Fruit fly (Drosophila melanogaster) whole organism, embryonic: ENCODE results near the gene Hexim.

Experiments used
- Asciz ChIP-seq: fragments of 200-800 bp; sonication (Bioruptor generic); optimal IDR thresholded peaks from 2 replicates; lab custom pipeline; 2017; ENCODE audit warnings: missing biosample characterization, mild to moderate bottlenecking, missing genetic modification characterization, missing genetic modification reagents
- Blimp-1 ChIP-seq: fragments of 200-800 bp; sonication (Bioruptor generic); optimal IDR thresholded peaks from 3 replicates; lab custom pipeline; 2018; ENCODE audit warnings: missing biosample characterization, missing genetic modification characterization, mild to moderate bottlenecking, moderate library complexity, missing genetic modification reagents
- CG11456 ChIP-seq: fragments of 200-800 bp; sonication (Bioruptor generic); IDR thresholded peaks from 3 replicates; pipeline ENCODE4 v1.3.6; 2022; ENCODE audit warnings: missing biosample characterization, missing genetic modification characterization
- CG11695 ChIP-seq: fragments of 200-800 bp; sonication (Bioruptor generic); IDR thresholded peaks from 3 replicates; pipeline ENCODE4 v1.3.6; 2022; ENCODE audit warnings: missing biosample characterization, missing genetic modification characterization
- CG12071 ChIP-seq: fragments of 200-800 bp; sonication (Bioruptor generic); optimal IDR thresholded peaks from 3 replicates; lab custom pipeline; 2018; ENCODE audit warnings: missing biosample characterization, mild to moderate bottlenecking, missing genetic modification characterization
- CG13624 ChIP-seq: fragments of 200-800 bp; sonication (Bioruptor generic); optimal IDR thresholded peaks from 2 replicates; lab custom pipeline; 2016; ENCODE audit warnings: missing biosample characterization, missing genetic modification characterization
- CG13775 ChIP-seq: fragments of 200-800 bp; sonication (Bioruptor generic); optimal IDR thresholded peaks from 3 replicates; lab custom pipeline; 2017; ENCODE audit warnings: missing biosample characterization, mild to moderate bottlenecking, missing genetic modification characterization
- CG1529 ChIP-seq: fragments of 200-800 bp; sonication (Bioruptor generic); optimal IDR thresholded peaks from 3 replicates; lab custom pipeline; 2018; ENCODE audit warnings: missing biosample characterization, missing genetic modification characterization
- CG15601 ChIP-seq: fragments of 200-800 bp; sonication (Bioruptor generic); optimal IDR thresholded peaks from 3 replicates; lab custom pipeline; 2019; ENCODE audit warnings: missing biosample characterization, mild to moderate bottlenecking, missing genetic modification characterization, moderate library complexity
- CG17829 ChIP-seq: fragments of 200-800 bp; optimal IDR thresholded peaks from 2 replicates; lab custom pipeline; 2019; ENCODE audit warnings: missing biosample characterization, mild to moderate bottlenecking, missing genetic modification characterization, moderate library complexity
- CG2116 ChIP-seq: fragments of 200-800 bp; sonication (Bioruptor generic); optimal IDR thresholded peaks from 3 replicates; lab custom pipeline; 2018; ENCODE audit warnings: missing biosample characterization, mild to moderate bottlenecking, missing genetic modification characterization
- CG31224 ChIP-seq: fragments of 200-800 bp; sonication (Bioruptor generic); IDR thresholded peaks from 2 replicates; pipeline ENCODE4 v1.3.6; 2022; ENCODE audit warnings: missing biosample characterization, missing genetic modification characterization
- CG31441 ChIP-seq: fragments of 200-800 bp; sonication (Bioruptor generic); IDR thresholded peaks from 2 replicates; pipeline ENCODE4 v1.3.6; 2022; ENCODE audit warnings: missing biosample characterization, missing genetic modification characterization
- CG6689 ChIP-seq: fragments of 200-800 bp; sonication (Bioruptor generic); IDR thresholded peaks from 2 replicates; pipeline ENCODE4 v1.3.6; 2022; ENCODE audit warnings: missing biosample characterization, missing genetic modification characterization
- CG7271 ChIP-seq: fragments of 200-800 bp; sonication (Bioruptor generic); optimal IDR thresholded peaks from 2 replicates; lab custom pipeline; 2018; ENCODE audit warnings: missing biosample characterization, mild to moderate bottlenecking, missing genetic modification characterization, moderate library complexity
- CG8281 ChIP-seq: fragments of 200-800 bp; sonication (Bioruptor generic); optimal IDR thresholded peaks from 2 replicates; lab custom pipeline; 2018; ENCODE audit warnings: missing biosample characterization, mild to moderate bottlenecking, missing genetic modification characterization, moderate library complexity
- CG8388 ChIP-seq: fragments of 200-800 bp; sonication (Bioruptor generic); optimal IDR thresholded peaks from 2 replicates; lab custom pipeline; 2019; ENCODE audit warnings: missing biosample characterization, mild to moderate bottlenecking, missing genetic modification characterization, moderate library complexity
- CG9817 ChIP-seq: fragments of 200-800 bp; sonication (Bioruptor generic); optimal IDR thresholded peaks from 2 replicates; lab custom pipeline; 2018; ENCODE audit warnings: missing biosample characterization, mild to moderate bottlenecking, missing genetic modification characterization, moderate library complexity
- CrebB ChIP-seq: fragments of 200-800 bp; sonication (Bioruptor generic); optimal IDR thresholded peaks from 3 replicates; lab custom pipeline; 2018; ENCODE audit warnings: missing biosample characterization, mild to moderate bottlenecking, missing genetic modification characterization
- Dek ChIP-seq: fragments of 200-800 bp; sonication (Bioruptor generic); optimal IDR thresholded peaks from 3 replicates; lab custom pipeline; 2019; ENCODE audit warnings: missing biosample characterization, mild to moderate bottlenecking, missing genetic modification characterization, moderate library complexity
- ERR ChIP-seq: fragments of 200-800 bp; sonication (Bioruptor generic); optimal IDR thresholded peaks from 2 replicates; lab custom pipeline; 2016; ENCODE audit warnings: missing biosample characterization, missing genetic modification characterization
- Ets65A ChIP-seq: fragments of 200-800 bp; sonication (Bioruptor generic); peaks from one replicate; lab custom pipeline; 2016; ENCODE audit warnings: missing biosample characterization, missing genetic modification characterization
- GATAe ChIP-seq: fragments of 200-800 bp; sonication (Bioruptor generic); conservative IDR thresholded peaks from 2 replicates; pipeline ENCODE4 v1.3.6; 2022; ENCODE audit warnings: missing biosample characterization, missing genetic modification characterization
- HLH54F ChIP-seq: fragments of 200-800 bp; sonication (Bioruptor generic); optimal IDR thresholded peaks from 3 replicates; lab custom pipeline; 2016; ENCODE audit warnings: missing biosample characterization, missing genetic modification characterization
- Mes4 ChIP-seq: fragments of 200-800 bp; sonication (Bioruptor generic); optimal IDR thresholded peaks from 2 replicates; lab custom pipeline; 2016; ENCODE audit warnings: missing biosample characterization, missing genetic modification characterization
- Myb ChIP-seq: fragments of 200-800 bp; sonication (Bioruptor generic); optimal IDR thresholded peaks from 2 replicates; lab custom pipeline; 2016; ENCODE audit warnings: missing biosample characterization, missing genetic modification characterization
- Rfx ChIP-seq: fragments of 200-800 bp; sonication (Bioruptor generic); IDR thresholded peaks from 2 replicates; pipeline ENCODE4 v1.3.6; 2022; ENCODE audit warnings: missing biosample characterization, missing genetic modification characterization
- Scr ChIP-seq: fragments of 200-800 bp; sonication (Bioruptor generic); IDR thresholded peaks from 2 replicates; pipeline ENCODE4 v1.3.6; 2022; ENCODE audit warnings: missing biosample characterization, missing genetic modification characterization; ENCODE audit not compliant: partially characterized antibody
- Side ChIP-seq: fragments of 200-800 bp; sonication (Bioruptor generic); optimal IDR thresholded peaks from 2 replicates; lab custom pipeline; 2016; ENCODE audit warnings: missing biosample characterization, missing genetic modification characterization
- TFAM ChIP-seq: fragments of 200-800 bp; sonication (Bioruptor generic); optimal IDR thresholded peaks from 2 replicates; lab custom pipeline; 2017; ENCODE audit warnings: missing biosample characterization, missing genetic modification characterization, inconsistent platforms
- YL-1 ChIP-seq: fragments of 200-800 bp; sonication (Bioruptor generic); optimal IDR thresholded peaks from 3 replicates; lab custom pipeline; 2017; ENCODE audit warnings: missing biosample characterization, mild to moderate bottlenecking, missing genetic modification characterization
- ash1 ChIP-seq: fragments of 200-800 bp; sonication (Bioruptor generic); optimal IDR thresholded peaks from 2 replicates; lab custom pipeline; 2018; ENCODE audit warnings: missing biosample characterization, mild to moderate bottlenecking, missing genetic modification characterization
- chif ChIP-seq, 2 experiments: fragments of 200-800 bp; sonication (Bioruptor generic); optimal IDR thresholded peaks; 3 replicates each; lab custom pipeline; 2016; ENCODE audit warnings: missing biosample characterization in 2 of 2, missing genetic modification characterization in 2 of 2
- cwo ChIP-seq: fragments of 200-800 bp; sonication (Bioruptor generic); optimal IDR thresholded peaks from 3 replicates; lab custom pipeline; 2017; ENCODE audit warnings: missing biosample characterization, missing genetic modification characterization, mild to moderate bottlenecking, moderate library complexity, missing genetic modification reagents
- dm ChIP-seq: fragments of 200-800 bp; sonication (Bioruptor generic); optimal IDR thresholded peaks from 3 replicates; lab custom pipeline; 2016; ENCODE audit warnings: missing biosample characterization, missing genetic modification characterization
- dpn ChIP-seq, 2 experiments: fragments of 200-800 bp; sonication (Bioruptor generic); optimal IDR thresholded peaks; 3 replicates each; lab custom pipeline; 2016; ENCODE audit warnings: missing biosample characterization in 2 of 2, missing genetic modification characterization in 2 of 2
- fd64A ChIP-seq: fragments of 200-800 bp; sonication (Bioruptor generic); optimal IDR thresholded peaks from 3 replicates; lab custom pipeline; 2018; ENCODE audit warnings: missing biosample characterization, mild to moderate bottlenecking, missing genetic modification characterization
- hth ChIP-seq: fragments of >200 bp; optimal IDR thresholded peaks from 2 replicates; lab custom pipeline; 2017; ENCODE audit warnings: inconsistent platforms
- insv ChIP-seq, 2 experiments: fragments of 200-800 bp; sonication (Bioruptor generic); optimal IDR thresholded peaks; 3 replicates each; lab custom pipeline; 2016 to 2018; ENCODE audit warnings: missing biosample characterization in 2 of 2, missing genetic modification characterization in 2 of 2
- inv ChIP-seq: fragments of 200-800 bp; sonication (Bioruptor generic); IDR thresholded peaks from 2 replicates; pipeline ENCODE4 v1.3.6; 2022; ENCODE audit warnings: missing biosample characterization, missing genetic modification characterization; ENCODE audit not compliant: partially characterized antibody
- jumu ChIP-seq: fragments of 200-800 bp; sonication (Bioruptor generic); optimal IDR thresholded peaks from 3 replicates; lab custom pipeline; 2016; ENCODE audit warnings: missing biosample characterization, missing genetic modification characterization
- pb ChIP-seq: fragments of 200-800 bp; sonication (Bioruptor generic); optimal IDR thresholded peaks from 3 replicates; lab custom pipeline; 2016; ENCODE audit warnings: missing biosample characterization, missing genetic modification characterization
- sim ChIP-seq: fragments of 200-800 bp; sonication (Bioruptor generic); IDR thresholded peaks from 2 replicates; pipeline ENCODE4 v1.3.6; 2022; ENCODE audit warnings: missing biosample characterization, missing genetic modification characterization
- sisA ChIP-seq: fragments of 200-800 bp; sonication (Bioruptor generic); IDR thresholded peaks from 2 replicates; pipeline ENCODE4 v1.3.6; 2022; ENCODE audit warnings: missing biosample characterization, missing genetic modification characterization
- sob ChIP-seq: fragments of 200-800 bp; sonication (Bioruptor generic); IDR thresholded peaks from 2 replicates; pipeline ENCODE4 v1.3.6; 2022; ENCODE audit warnings: missing biosample characterization, missing genetic modification characterization
- trh ChIP-seq: fragments of 200-800 bp; sonication (Bioruptor generic); optimal IDR thresholded peaks from 2 replicates; lab custom pipeline; 2016; ENCODE audit warnings: missing biosample characterization, missing genetic modification characterization
- vfl ChIP-seq: fragments of 200-800 bp; sonication (Bioruptor generic); optimal IDR thresholded peaks from 2 replicates; lab custom pipeline; 2016; ENCODE audit warnings: missing biosample characterization, missing genetic modification characterization
- vnd ChIP-seq: fragments of 200-800 bp; sonication (Bioruptor generic); IDR thresholded peaks from 3 replicates; pipeline ENCODE4 v1.3.6; 2022; ENCODE audit warnings: missing biosample characterization, missing genetic modification characterization; ENCODE audit not compliant: partially characterized antibody
- zen2 ChIP-seq: fragments of 200-800 bp; sonication (Bioruptor generic); IDR thresholded peaks from 3 replicates; pipeline ENCODE4 v1.3.6; 2022; ENCODE audit warnings: missing biosample characterization, missing genetic modification characterization; ENCODE audit not compliant: partially characterized antibody

The Hexim gene

dm6 chr3R:14656760-14657604, 2.3 kb upstream of the Hexim start, which contains the start of gene CG3505 (continued):
- TF ChIP-seq vnd (GFP tag; lab: Robert Waterston, UW) (peak; percentile 33; the same call in 1 of the 3 replicates), fd64A (GFP tag; lab: Kevin White, UChicago) (no peak), dm (GFP tag; lab: Kevin White, UChicago) (no peak), Asciz (GFP tag; lab: Kevin White, UChicago) (no peak), Dek (peak; percentile 46), zen2 (GFP tag; lab: Robert Waterston, UW) (peak; percentile 14; the same call in 1 of the 3 replicates), CG9817 (tag; lab: Kevin White, UChicago) (peak; percentile 34), CG7271 (no peak), Ets65A (GFP tag; lab: Kevin White, UChicago) (no peak), Scr (GFP tag; lab: Robert Waterston, UW) (no peak), trh (GFP tag; lab: Kevin White, UChicago) (no peak), inv (GFP tag; lab: Robert Waterston, UW) (no peak), CG31224 (GFP tag; lab: Robert Waterston, UW) (no peak), CG8281 (tag; lab: Kevin White, UChicago) (no peak), CG31441 (no peak), CG11456 (GFP tag; lab: Robert Waterston, UW) (no peak), ash1 (GFP tag; lab: Kevin White, UChicago) (no peak), TFAM (GFP tag; lab: Kevin White, UChicago) (no peak), dpn (GFP tag; optimal IDR thresholded peaks at IDR 0.05; lab: Kevin White, UChicago) (peak in 1 of 2 experiments; percentile 40), CG8388 (no peak), ERR (no peak), vfl (GFP tag; lab: Kevin White, UChicago) (no peak), jumu (GFP tag; lab: Kevin White, UChicago) (no peak), sisA (GFP tag; lab: Robert Waterston, UW) (no peak), CG17829 (no peak), CG12071 (peak; percentile 9), cwo (peak; percentile 45), CG13775 (GFP tag; lab: Kevin White, UChicago) (no peak), HLH54F (GFP tag; lab: Kevin White, UChicago) (no peak), sim (GFP tag; lab: Robert Waterston, UW) (no peak), CG1529 (GFP tag; lab: Kevin White, UChicago) (no peak), CG11695 (GFP tag; lab: Robert Waterston, UW) (peak; percentile 22; the same call in 1 of the 3 replicates), Side (GFP tag; lab: Kevin White, UChicago) (peak; percentile 17), pb (GFP tag; lab: Kevin White, UChicago) (no peak), Blimp-1 (GFP tag; lab: Kevin White, UChicago) (peak; percentile 7), Myb (GFP tag; lab: Kevin White, UChicago) (peak; percentile 57), GATAe (GFP tag; lab: Robert Waterston, UW) (no peak), Mes4 (GFP tag; lab: Kevin White, UChicago) (no peak), CG13624 (GFP tag; lab: Kevin White, UChicago) (no peak), CrebB (tag; lab: Kevin White, UChicago) (peak; percentile 35), YL-1 (no peak), CG2116 (GFP tag; lab: Kevin White, UChicago) (peak; percentile 100), hth (lab: Kevin White, UChicago) (no peak), insv (GFP tag; optimal IDR thresholded peaks at IDR 0.05; lab: Kevin White, UChicago) (no peak), CG15601 (tag; lab: Kevin White, UChicago) (peak; percentile 19), chif (GFP tag; optimal IDR thresholded peaks at IDR 0.05; lab: Kevin White, UChicago) (no peak), CG6689 (GFP tag; lab: Robert Waterston, UW) (no peak), sob (GFP tag; lab: Robert Waterston, UW) (peak; percentile 55), Rfx (GFP tag; lab: Robert Waterston, UW) (peak; percentile 50)
